Worm (Caenorhabditis elegans) whole organism, mixed stage, embryonic: Measurements from ENCODE around the gene F41C3.7.

Source experiments
- blmp-1 ChIP-seq: fragments of 150-350 bp; optimal IDR thresholded peaks from 2 replicates; lab custom pipeline; 2014; ENCODE audit warnings: missing biosample characterization, missing genetic modification characterization
- lin-13 ChIP-seq: fragments of 150-350 bp; optimal IDR thresholded peaks from 2 replicates; lab custom pipeline; 2014; ENCODE audit warnings: missing biosample characterization, missing genetic modification characterization
- lin-32 ChIP-seq: fragments of 200-800 bp; sonication (Bioruptor generic); optimal IDR thresholded peaks from 2 replicates; lab custom pipeline; 2018; ENCODE audit warnings: mild to moderate bottlenecking, missing genetic modification characterization, missing compliant biosample characterization
- lsy-2 ChIP-seq: fragments of 150-350 bp; optimal IDR thresholded peaks from 2 replicates; lab custom pipeline; 2014; ENCODE audit warnings: missing biosample characterization, missing genetic modification characterization
- mep-1 ChIP-seq: fragments of 150-350 bp; optimal IDR thresholded peaks from 2 replicates; lab custom pipeline; 2017; ENCODE audit warnings: missing biosample characterization, missing genetic modification reagents, missing genetic modification characterization, inconsistent platforms
- mls-2 ChIP-seq: sonication (generic microtip); optimal IDR thresholded peaks from 2 replicates; lab custom pipeline; 2016; ENCODE audit warnings: mild to moderate bottlenecking, missing genetic modification characterization, moderate library complexity, missing compliant biosample characterization
- nhr-12 ChIP-seq: fragments of 150-350 bp; optimal IDR thresholded peaks from 2 replicates; lab custom pipeline; 2014; ENCODE audit warnings: missing biosample characterization, missing genetic modification characterization
- nhr-237 ChIP-seq: fragments of 150-350 bp; optimal IDR thresholded peaks from 2 replicates; lab custom pipeline; 2014; ENCODE audit warnings: missing biosample characterization, missing genetic modification characterization
- nhr-28 ChIP-seq: fragments of 150-350 bp; optimal IDR thresholded peaks from 2 replicates; lab custom pipeline; 2014; ENCODE audit warnings: missing biosample characterization, missing genetic modification characterization
- nhr-76 ChIP-seq: sonication (generic microtip); optimal IDR thresholded peaks from 2 replicates; lab custom pipeline; 2017; ENCODE audit warnings: missing biosample characterization, missing genetic modification characterization
- pha-4 ChIP-seq: fragments of 150-350 bp; optimal IDR thresholded peaks from 2 replicates; lab custom pipeline; 2018; ENCODE audit warnings: missing biosample characterization, missing genetic modification reagents, missing genetic modification characterization
- unc-39 ChIP-seq: fragments of 150-350 bp; optimal IDR thresholded peaks from 2 replicates; lab custom pipeline; 2014; ENCODE audit warnings: missing biosample characterization, missing genetic modification characterization
- ztf-11 ChIP-seq: fragments of 150-350 bp; optimal IDR thresholded peaks from 2 replicates; lab custom pipeline; 2014; ENCODE audit warnings: missing biosample characterization, missing genetic modification characterization

DNA sequence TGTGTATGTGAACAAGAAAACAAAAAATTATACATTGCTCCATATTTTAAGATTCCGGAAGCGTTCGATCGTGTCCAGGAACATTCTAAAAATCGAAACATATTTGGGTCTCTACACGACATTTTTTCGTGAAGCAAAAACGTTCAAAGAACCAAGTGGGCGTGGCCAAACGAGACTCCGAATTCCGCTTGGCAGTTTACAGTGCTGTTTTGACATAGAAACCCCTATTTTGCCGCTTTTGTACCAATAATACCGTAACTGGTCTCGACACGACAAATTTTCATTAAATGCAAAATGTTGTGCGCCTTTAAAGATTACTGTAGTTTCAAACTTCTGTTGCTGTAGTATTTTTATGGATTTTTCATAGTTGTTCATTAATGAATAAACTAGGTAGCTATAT, 25.8 kb downstream of the F41C3.7 start:
- TF ChIP-seq ztf-11 (tag; lab: Kevin White, UChicago) (no peak), blmp-1 (tag; lab: Kevin White, UChicago) (no peak), mep-1 (tag; lab: Kevin White, UChicago) (no peak), nhr-28 (tag; lab: Kevin White, UChicago) (no peak), nhr-76 (tag; lab: Kevin White, UChicago) (no peak), nhr-237 (tag; lab: Kevin White, UChicago) (no peak), lsy-2 (tag; lab: Kevin White, UChicago) (no peak), lin-32 (GFP tag; lab: Kevin White, UChicago) (no peak), mls-2 (tag; lab: Kevin White, UChicago) (no peak), pha-4 (tag; lab: Kevin White, UChicago) (no peak), nhr-12 (tag; lab: Kevin White, UChicago) (no peak), lin-13 (tag; lab: Kevin White, UChicago) (no peak), unc-39 (no peak)
